Worm (Caenorhabditis elegans) whole organism, midembryonic: ENCODE measurements around the gene C36E8.6.

Experiments used
- T22C8.4 ChIP-seq: fragments of 200-800 bp; sonication (Bioruptor generic); IDR thresholded peaks from 2 replicates; pipeline ENCODE4 v1.3.6; 2022; ENCODE audit warnings: missing genetic modification characterization, missing compliant biosample characterization
- cog-1 ChIP-seq: sonication (generic microtip); optimal IDR thresholded peaks from 2 replicates; lab custom pipeline; 2016; ENCODE audit warnings: missing genetic modification characterization, missing compliant biosample characterization
- flt-1 ChIP-seq: fragments of 200-800 bp; sonication (Bioruptor generic); IDR thresholded peaks from 2 replicates; pipeline ENCODE4 v1.3.6; 2022; ENCODE audit warnings: missing genetic modification characterization, missing compliant biosample characterization
- klf-2 ChIP-seq: fragments of 200-800 bp; sonication (Bioruptor generic); conservative IDR thresholded peaks from 2 replicates; pipeline ENCODE4 v1.3.6; 2022; ENCODE audit warnings: missing genetic modification reagents, missing genetic modification characterization, missing compliant biosample characterization
- med-1 ChIP-seq: sonication (generic microtip); optimal IDR thresholded peaks from 2 replicates; lab custom pipeline; 2017; ENCODE audit warnings: missing genetic modification characterization, mild to moderate bottlenecking, missing compliant biosample characterization, antibody characterized with exemption, missing genetic modification reagents; ENCODE audit not compliant: insufficient read depth
- ref-1 ChIP-seq: fragments of 200-800 bp; sonication (Bioruptor generic); conservative IDR thresholded peaks from 2 replicates; pipeline ENCODE4 v1.3.6; 2022; ENCODE audit warnings: missing genetic modification reagents, missing genetic modification characterization, missing compliant biosample characterization
- tab-1 ChIP-seq: fragments of 200-800 bp; sonication (Bioruptor generic); IDR thresholded peaks from 2 replicates; pipeline ENCODE4 v1.3.6; 2022; ENCODE audit warnings: missing genetic modification characterization, missing compliant biosample characterization
- ztf-23 ChIP-seq: fragments of 200-800 bp; sonication (Bioruptor generic); IDR thresholded peaks from 2 replicates; pipeline ENCODE4 v1.3.6; 2022; ENCODE audit warnings: missing genetic modification reagents, missing genetic modification characterization, missing compliant biosample characterization
- ztf-29 ChIP-seq: fragments of 200-800 bp; sonication (Bioruptor generic); IDR thresholded peaks from 2 replicates; pipeline ENCODE4 v1.3.6; 2022; ENCODE audit warnings: missing genetic modification reagents, missing genetic modification characterization, missing compliant biosample characterization

DNA sequence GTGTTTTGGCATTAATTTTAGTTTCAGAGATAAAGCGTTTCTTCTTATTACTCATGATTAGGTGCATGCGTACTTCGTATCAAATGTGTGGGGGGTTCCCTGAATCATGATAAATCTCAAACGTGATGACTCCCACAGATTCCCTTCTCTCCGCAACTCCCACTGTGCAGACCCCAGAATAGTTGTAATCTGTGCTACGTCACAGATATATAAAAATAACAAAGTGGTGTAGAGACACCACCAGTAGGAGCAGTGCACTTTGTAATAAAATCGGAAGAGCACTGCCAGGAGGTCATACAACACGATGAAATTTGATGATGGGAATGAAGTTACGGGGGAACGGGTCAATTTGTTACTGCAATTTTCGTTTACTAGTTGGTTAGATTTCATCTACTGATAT, 3.5 kb downstream of the C36E8.6 start:
- TF ChIP-seq flt-1 (no peak), T22C8.4 (GFP tag; lab: Robert Waterston, UW) (no peak), klf-2 (GFP tag; lab: Robert Waterston, UW) (no peak), ztf-23 (GFP tag; lab: Robert Waterston, UW) (no peak), ref-1 (no peak), ztf-29 (GFP tag; lab: Robert Waterston, UW) (no peak), cog-1 (tag; lab: Kevin White, UChicago) (no peak), med-1 (GFP tag; lab: Kevin White, UChicago) (no peak), tab-1 (GFP tag; lab: Robert Waterston, UW) (no peak)
